Worm (Caenorhabditis elegans) whole organism, L4 larva: ENCODE results near the gene T13C5.6.

Experiments
- attf-4 ChIP-seq: sonication (generic microtip); optimal IDR thresholded peaks from 3 replicates; lab custom pipeline; 2017; ENCODE audit warnings: missing biosample characterization, missing genetic modification characterization
- ceh-20 ChIP-seq: fragments of 200-800 bp; sonication (Bioruptor generic); IDR thresholded peaks from 2 replicates; pipeline ENCODE4 v1.3.6; 2022; ENCODE audit warnings: missing genetic modification reagents, missing genetic modification characterization, missing compliant biosample characterization
- ceh-28 ChIP-seq: fragments of 150-350 bp; optimal IDR thresholded peaks from 2 replicates; lab custom pipeline; 2014; ENCODE audit warnings: missing biosample characterization, missing genetic modification reagents, missing genetic modification characterization
- duxl-1 ChIP-seq: sonication (generic microtip); optimal IDR thresholded peaks from 2 replicates; lab custom pipeline; 2016; ENCODE audit warnings: mild to moderate bottlenecking, missing genetic modification characterization, moderate library complexity, missing compliant biosample characterization; ENCODE audit not compliant: poor library complexity
- nhr-25 ChIP-seq: sonication (generic microtip); optimal IDR thresholded peaks from 2 replicates; lab custom pipeline; 2017; ENCODE audit warnings: missing genetic modification characterization, mild to moderate bottlenecking, missing compliant biosample characterization, antibody characterized with exemption, moderate library complexity, borderline replicate concordance; ENCODE audit not compliant: insufficient read depth
- nhr-28 ChIP-seq: fragments of 150-350 bp; optimal IDR thresholded peaks from 2 replicates; lab custom pipeline; 2014; ENCODE audit warnings: missing biosample characterization, missing genetic modification characterization
- skn-1 ChIP-seq: fragments of 150-350 bp; optimal IDR thresholded peaks from 2 replicates; lab custom pipeline; 2014; ENCODE audit warnings: missing biosample characterization, missing genetic modification characterization

ce11 chrX:6175829-6176228, 31.7 kb downstream of the T13C5.6 start, which contains the start of gene T25B2.3:
- TF ChIP-seq duxl-1: no peak
- no peak for TF ChIP-seq ceh-20
- no peak for TF ChIP-seq skn-1 (tag; lab: Kevin White, UChicago)
- no peak for TF ChIP-seq nhr-28
- no peak for TF ChIP-seq ceh-28 (tag; lab: Kevin White, UChicago)
- TF ChIP-seq nhr-25: no peak
- TF ChIP-seq attf-4 (tag; lab: Kevin White, UChicago): no peak
